Fruit fly (Drosophila melanogaster) whole organism, embryonic: ENCODE data around the gene Vps13D.

ENCODE experiments used
- CG10462 ChIP-seq: fragments of 200-800 bp; sonication (Bioruptor generic); optimal IDR thresholded peaks from 2 replicates; lab custom pipeline; 2016; ENCODE audit warnings: missing biosample characterization, missing genetic modification characterization
- CG12071 ChIP-seq: fragments of 200-800 bp; sonication (Bioruptor generic); optimal IDR thresholded peaks from 3 replicates; lab custom pipeline; 2018; ENCODE audit warnings: missing biosample characterization, mild to moderate bottlenecking, missing genetic modification characterization
- CG12659 ChIP-seq: fragments of 200-800 bp; sonication (Bioruptor generic); optimal IDR thresholded peaks from 3 replicates; lab custom pipeline; 2017; ENCODE audit warnings: mild to moderate bottlenecking, missing biosample characterization, missing genetic modification reagents, missing genetic modification characterization
- CG12744 ChIP-seq: fragments of 200-800 bp; sonication (Bioruptor generic); optimal IDR thresholded peaks from 2 replicates; lab custom pipeline; 2016; ENCODE audit warnings: missing biosample characterization, missing genetic modification characterization
- CG13624 ChIP-seq: fragments of 200-800 bp; sonication (Bioruptor generic); optimal IDR thresholded peaks from 2 replicates; lab custom pipeline; 2016; ENCODE audit warnings: missing biosample characterization, missing genetic modification characterization
- CG1602 ChIP-seq: fragments of 200-800 bp; sonication (Bioruptor generic); optimal IDR thresholded peaks from 3 replicates; lab custom pipeline; 2016; ENCODE audit warnings: missing biosample characterization, missing genetic modification characterization
- CG1603 ChIP-seq: fragments of 200-800 bp; sonication (Bioruptor generic); optimal IDR thresholded peaks from 2 replicates; lab custom pipeline; 2019; ENCODE audit warnings: missing biosample characterization, mild to moderate bottlenecking, missing genetic modification characterization, moderate library complexity
- CG17186 ChIP-seq: fragments of 200-800 bp; sonication (Bioruptor generic); optimal IDR thresholded peaks from 3 replicates; lab custom pipeline; 2017; ENCODE audit warnings: missing biosample characterization, missing genetic modification reagents, missing genetic modification characterization
- CG17829 ChIP-seq: fragments of 200-800 bp; optimal IDR thresholded peaks from 2 replicates; lab custom pipeline; 2019; ENCODE audit warnings: missing biosample characterization, mild to moderate bottlenecking, missing genetic modification characterization, moderate library complexity
- CG2712 ChIP-seq: fragments of 200-800 bp; optimal IDR thresholded peaks from 3 replicates; lab custom pipeline; 2019; ENCODE audit warnings: missing biosample characterization, mild to moderate bottlenecking, missing genetic modification characterization, moderate library complexity
- CG30403 ChIP-seq: fragments of 200-800 bp; sonication (Bioruptor generic); optimal IDR thresholded peaks from 3 replicates; lab custom pipeline; 2016; ENCODE audit warnings: missing biosample characterization, missing genetic modification characterization
- CG30431 ChIP-seq: fragments of 200-800 bp; sonication (Bioruptor generic); optimal IDR thresholded peaks from 2 replicates; lab custom pipeline; 2017; ENCODE audit warnings: missing biosample characterization, missing genetic modification characterization
- CG3163 ChIP-seq: fragments of 200-800 bp; sonication (Bioruptor generic); optimal IDR thresholded peaks from 3 replicates; lab custom pipeline; 2016; ENCODE audit warnings: missing biosample characterization, missing genetic modification characterization
- CG32767 ChIP-seq: fragments of 200-800 bp; sonication (Bioruptor generic); IDR thresholded peaks from 2 replicates; pipeline ENCODE4 v1.3.6; 2022; ENCODE audit warnings: missing biosample characterization, missing genetic modification characterization
- CG3726 ChIP-seq: fragments of 200-800 bp; sonication (Bioruptor generic); IDR thresholded peaks from 3 replicates; pipeline ENCODE4, ENCODE4 v1.3.6; 2022; ENCODE audit warnings: missing biosample characterization, missing genetic modification characterization
- CG4360 ChIP-seq: fragments of 200-800 bp; sonication (Bioruptor generic); IDR thresholded peaks from 2 replicates; pipeline ENCODE4 v1.3.6; 2022; ENCODE audit warnings: missing biosample characterization, missing genetic modification characterization
- CG4424 ChIP-seq: fragments of 200-800 bp; sonication (Bioruptor generic); optimal IDR thresholded peaks from 3 replicates; lab custom pipeline; 2016; ENCODE audit warnings: missing biosample characterization, missing genetic modification characterization
- CG6765 ChIP-seq: fragments of 200-800 bp; sonication (Bioruptor generic); optimal IDR thresholded peaks from 3 replicates; lab custom pipeline; 2017; ENCODE audit warnings: missing biosample characterization, mild to moderate bottlenecking, missing genetic modification characterization
- CG8290 ChIP-seq, 3 experiments: fragments of 200-800 bp; sonication (Bioruptor generic); optimal IDR thresholded peaks; 2 replicates each; lab custom pipeline; 2016 to 2019; ENCODE audit warnings: missing biosample characterization in 3 of 3, missing genetic modification characterization in 3 of 3, mild to moderate bottlenecking in 2 of 3, moderate library complexity in 1 of 3
- CG8388 ChIP-seq: fragments of 200-800 bp; sonication (Bioruptor generic); optimal IDR thresholded peaks from 2 replicates; lab custom pipeline; 2019; ENCODE audit warnings: missing biosample characterization, mild to moderate bottlenecking, missing genetic modification characterization, moderate library complexity
- CG8944 ChIP-seq: fragments of 200-800 bp; sonication (Bioruptor generic); optimal IDR thresholded peaks from 3 replicates; lab custom pipeline; 2016; ENCODE audit warnings: missing biosample characterization, missing genetic modification characterization
- CTCF ChIP-seq: fragments of 200-800 bp; sonication (Bioruptor generic); optimal IDR thresholded peaks from 2 replicates; lab custom pipeline; 2017; ENCODE audit warnings: missing biosample characterization, mild to moderate bottlenecking, missing genetic modification characterization, moderate library complexity
- Chrac-16 ChIP-seq: fragments of 200-800 bp; sonication (Bioruptor generic); optimal IDR thresholded peaks from 3 replicates; lab custom pipeline; 2016; ENCODE audit warnings: missing biosample characterization, missing genetic modification characterization
- H15 ChIP-seq: fragments of 200-800 bp; sonication (Bioruptor generic); IDR thresholded peaks from 3 replicates; pipeline ENCODE4 v1.3.6; 2022; ENCODE audit warnings: missing biosample characterization, missing genetic modification characterization
- HHEX ChIP-seq: fragments of 200-800 bp; sonication (Bioruptor generic); optimal IDR thresholded peaks from 3 replicates; lab custom pipeline; 2017; ENCODE audit warnings: missing biosample characterization, mild to moderate bottlenecking, missing genetic modification characterization, missing genetic modification reagents
- Hr3 ChIP-seq: fragments of 200-800 bp; sonication (Bioruptor generic); optimal IDR thresholded peaks from 3 replicates; lab custom pipeline; 2016; ENCODE audit warnings: missing biosample characterization, missing genetic modification characterization
- Hr78 ChIP-seq, 2 experiments: fragments of 200-800 bp in 1 of 2; fragments of >200 bp in 1 of 2; sonication (Bioruptor generic) in 1 of 2; optimal IDR thresholded peaks; 2 replicates each; lab custom pipeline; 2017 to 2019; ENCODE audit warnings: missing biosample characterization in 2 of 2, missing genetic modification characterization in 2 of 2, mild to moderate bottlenecking in 1 of 2, moderate library complexity in 1 of 2
- Kr ChIP-seq: fragments of 200-800 bp; sonication (Bioruptor generic); optimal IDR thresholded peaks from 2 replicates; lab custom pipeline; 2017; ENCODE audit warnings: missing biosample characterization, mild to moderate bottlenecking, missing genetic modification characterization
- NFAT ChIP-seq: fragments of 200-800 bp; sonication (Bioruptor generic); IDR thresholded peaks from 2 replicates; pipeline ENCODE4 v1.3.6; 2022; ENCODE audit warnings: missing biosample characterization, missing genetic modification characterization
- Rfx ChIP-seq: fragments of 200-800 bp; sonication (Bioruptor generic); IDR thresholded peaks from 2 replicates; pipeline ENCODE4 v1.3.6; 2022; ENCODE audit warnings: missing biosample characterization, missing genetic modification characterization
- Sox102F ChIP-seq: fragments of 200-800 bp; sonication (Bioruptor generic); optimal IDR thresholded peaks from 2 replicates; lab custom pipeline; 2018; ENCODE audit warnings: missing biosample characterization, mild to moderate bottlenecking, missing genetic modification characterization, moderate library complexity
- YL-1 ChIP-seq: fragments of 200-800 bp; sonication (Bioruptor generic); optimal IDR thresholded peaks from 3 replicates; lab custom pipeline; 2017; ENCODE audit warnings: missing biosample characterization, mild to moderate bottlenecking, missing genetic modification characterization
- ash1 ChIP-seq: fragments of 200-800 bp; sonication (Bioruptor generic); optimal IDR thresholded peaks from 2 replicates; lab custom pipeline; 2018; ENCODE audit warnings: missing biosample characterization, mild to moderate bottlenecking, missing genetic modification characterization
- az2 ChIP-seq: fragments of 200-800 bp; sonication (Bioruptor generic); optimal IDR thresholded peaks from 3 replicates; lab custom pipeline; 2016; ENCODE audit warnings: missing biosample characterization, missing genetic modification characterization
- chm ChIP-seq: fragments of 200-800 bp; sonication (Bioruptor generic); IDR thresholded peaks from 2 replicates; pipeline ENCODE4 v1.3.6; 2022; ENCODE audit warnings: missing biosample characterization, missing genetic modification characterization
- en ChIP-seq: fragments of 200-800 bp; sonication (Bioruptor generic); optimal IDR thresholded peaks from 2 replicates; lab custom pipeline; 2016; ENCODE audit warnings: missing biosample characterization, missing genetic modification characterization
- grau ChIP-seq: fragments of 200-800 bp; optimal IDR thresholded peaks from 3 replicates; lab custom pipeline; 2019; ENCODE audit warnings: missing biosample characterization, mild to moderate bottlenecking, missing genetic modification characterization, moderate library complexity
- gsb ChIP-seq: fragments of 200-800 bp; sonication (Bioruptor generic); IDR thresholded peaks from 2 replicates; pipeline ENCODE4 v1.3.6; 2022; ENCODE audit warnings: missing biosample characterization, missing genetic modification characterization
- insv ChIP-seq, 2 experiments: fragments of 200-800 bp; sonication (Bioruptor generic); optimal IDR thresholded peaks; 3 replicates each; lab custom pipeline; 2016 to 2018; ENCODE audit warnings: missing biosample characterization in 2 of 2, missing genetic modification characterization in 2 of 2
- inv ChIP-seq: fragments of 200-800 bp; sonication (Bioruptor generic); IDR thresholded peaks from 2 replicates; pipeline ENCODE4 v1.3.6; 2022; ENCODE audit warnings: missing biosample characterization, missing genetic modification characterization; ENCODE audit not compliant: partially characterized antibody
- lbe ChIP-seq: fragments of 200-800 bp; sonication (Bioruptor generic); optimal IDR thresholded peaks from 2 replicates; lab custom pipeline; 2016; ENCODE audit warnings: missing biosample characterization, mild to moderate bottlenecking, missing genetic modification characterization
- lilli ChIP-seq: fragments of 200-800 bp; sonication (Bioruptor generic); optimal IDR thresholded peaks from 3 replicates; lab custom pipeline; 2016; ENCODE audit warnings: missing biosample characterization, missing genetic modification characterization
- pfk ChIP-seq: fragments of 200-800 bp; sonication (Bioruptor generic); optimal IDR thresholded peaks from 2 replicates; lab custom pipeline; 2018; ENCODE audit warnings: missing biosample characterization, mild to moderate bottlenecking, missing genetic modification characterization, moderate library complexity
- pzg ChIP-seq: fragments of 200-800 bp; sonication (Bioruptor generic); optimal IDR thresholded peaks from 3 replicates; lab custom pipeline; 2018; ENCODE audit warnings: missing biosample characterization, mild to moderate bottlenecking, missing genetic modification characterization, moderate library complexity
- rib ChIP-seq: fragments of 200-800 bp; sonication (Bioruptor generic); IDR thresholded peaks from 2 replicates; pipeline ENCODE4 v1.3.6; 2022; ENCODE audit warnings: missing biosample characterization, missing genetic modification characterization
- run ChIP-seq: fragments of 200-800 bp; sonication (Bioruptor generic); optimal IDR thresholded peaks from 3 replicates; lab custom pipeline; 2018; ENCODE audit warnings: missing biosample characterization, mild to moderate bottlenecking, missing genetic modification characterization
- sima ChIP-seq: fragments of 200-800 bp; sonication (Bioruptor generic); optimal IDR thresholded peaks from 2 replicates; lab custom pipeline; 2016; ENCODE audit warnings: missing biosample characterization, missing genetic modification characterization
- sr ChIP-seq: fragments of 200-800 bp; sonication (Bioruptor generic); IDR thresholded peaks from 3 replicates; pipeline ENCODE4 v1.3.6; 2022; ENCODE audit warnings: missing biosample characterization, missing genetic modification characterization
- tin ChIP-seq: fragments of 200-800 bp; sonication (Bioruptor generic); optimal IDR thresholded peaks from 3 replicates; lab custom pipeline; 2016; ENCODE audit warnings: missing biosample characterization, missing genetic modification characterization
- tup ChIP-seq: fragments of 200-800 bp; sonication (Bioruptor generic); optimal IDR thresholded peaks from 2 replicates; lab custom pipeline; 2016; ENCODE audit warnings: missing biosample characterization, mild to moderate bottlenecking, missing genetic modification characterization, moderate library complexity
- wek ChIP-seq: fragments of 200-800 bp; sonication (Bioruptor generic); optimal IDR thresholded peaks from 3 replicates; lab custom pipeline; 2018; ENCODE audit warnings: missing biosample characterization, mild to moderate bottlenecking, missing genetic modification characterization, moderate library complexity

The Vps13D gene

DNA sequence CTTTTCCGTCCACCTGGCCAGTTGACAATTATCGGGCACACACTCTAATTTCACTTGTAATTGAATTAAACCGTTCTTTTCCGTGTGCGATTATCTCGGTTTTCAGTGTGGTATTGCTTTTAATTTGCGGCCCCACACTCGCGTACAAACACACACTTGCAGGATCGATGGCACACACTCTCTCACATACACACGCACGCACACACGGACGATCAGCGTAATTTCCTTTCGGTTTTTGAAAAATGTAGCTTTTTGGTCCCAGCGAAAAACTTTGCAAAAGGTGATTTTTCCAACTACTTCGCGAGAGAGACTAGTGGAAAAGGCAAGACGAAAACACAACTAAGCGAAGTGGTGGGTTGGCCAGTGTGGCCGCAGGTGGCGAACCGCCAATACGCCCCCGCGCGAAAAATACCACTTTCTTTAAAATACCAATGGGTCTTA, 49.9 kb downstream of the Vps13D start, which contains the start of gene Atg1 (continued):
- TF ChIP-seq tin (GFP tag; lab: Kevin White, UChicago) = no peak
- TF ChIP-seq chm (GFP tag; lab: Robert Waterston, UW) = peak; percentile 66
- TF ChIP-seq pfk (GFP tag; lab: Kevin White, UChicago) = no peak
- TF ChIP-seq CG17829 (tag; lab: Kevin White, UChicago) = peak; percentile 22
- TF ChIP-seq lilli = no peak
- TF ChIP-seq NFAT (GFP tag; lab: Robert Waterston, UW) = peak; percentile 37; the same call in 1 of the 2 replicates
- TF ChIP-seq en (GFP tag; lab: Kevin White, UChicago) = no peak
- peak; percentile 17 for TF ChIP-seq CG8290 (GFP tag; optimal IDR thresholded peaks at IDR 0.05; lab: Kevin White, UChicago)
- TF ChIP-seq CG8290 (tag; optimal IDR thresholded peaks at IDR 0.05; lab: Kevin White, UChicago) = peak in 1 of 2 experiments; percentile 60
- TF ChIP-seq rib (GFP tag; lab: Robert Waterston, UW) = 0 out of 2 replicates have a peak, but pooled peaks have one; percentile 20
- peak; percentile 22 for TF ChIP-seq CG12071 (GFP tag; lab: Kevin White, UChicago)
- peak; percentile 36 for TF ChIP-seq CG2712 (tag; lab: Kevin White, UChicago)
- no peak for TF ChIP-seq CG32767 (GFP tag; lab: Robert Waterston, UW)
- TF ChIP-seq CG8944 (GFP tag; lab: Kevin White, UChicago) = no peak
- no peak for TF ChIP-seq Kr (GFP tag; lab: Kevin White, UChicago)
- TF ChIP-seq ash1 (GFP tag; lab: Kevin White, UChicago) = peak; percentile 19
- TF ChIP-seq wek (GFP tag; lab: Kevin White, UChicago) = peak; percentile 19
- no peak for TF ChIP-seq CG30431 (GFP tag; lab: Kevin White, UChicago)
- no peak for TF ChIP-seq CG4360
- TF ChIP-seq Sox102F (GFP tag; lab: Kevin White, UChicago) = no peak
- TF ChIP-seq grau (tag; lab: Kevin White, UChicago) = no peak
- TF ChIP-seq Hr78 (GFP tag; optimal IDR thresholded peaks at IDR 0.05; lab: Kevin White, UChicago) = no peak
- no peak for TF ChIP-seq CG6765 (GFP tag; lab: Kevin White, UChicago)
- peak; percentile 62 for TF ChIP-seq pzg (GFP tag; lab: Kevin White, UChicago)
- peak; percentile 3 for TF ChIP-seq YL-1 (GFP tag; lab: Kevin White, UChicago)
- TF ChIP-seq Rfx (GFP tag; lab: Robert Waterston, UW) = peak; percentile 48; the same call in 1 of the 2 replicates
- TF ChIP-seq run (tag; lab: Kevin White, UChicago) = no peak
- TF ChIP-seq CG3163 = peak; percentile 39
- no peak for TF ChIP-seq CTCF (GFP tag; lab: Kevin White, UChicago)
- TF ChIP-seq H15 (GFP tag; lab: Robert Waterston, UW) = no peak
- no peak for TF ChIP-seq CG8388 (GFP tag; lab: Kevin White, UChicago)
- no peak for TF ChIP-seq inv (GFP tag; lab: Robert Waterston, UW)
- peak in 1 of 2 experiments; percentile 19 for TF ChIP-seq insv (GFP tag; optimal IDR thresholded peaks at IDR 0.05; lab: Kevin White, UChicago)
- TF ChIP-seq CG12659 (GFP tag; lab: Kevin White, UChicago) = peak; percentile 43
- TF ChIP-seq Chrac-16 (GFP tag; lab: Kevin White, UChicago) = no peak
- TF ChIP-seq CG1603 = peak; percentile 23
- TF ChIP-seq CG4424 (GFP tag; lab: Kevin White, UChicago) = no peak
- TF ChIP-seq az2 (GFP tag; lab: Kevin White, UChicago) = no peak
- TF ChIP-seq CG3726 (GFP tag; lab: Robert Waterston, UW) = no peak
- peak; percentile 12 for TF ChIP-seq HHEX (GFP tag; lab: Kevin White, UChicago)
- TF ChIP-seq CG12744 (GFP tag; lab: Kevin White, UChicago) = no peak
- no peak for TF ChIP-seq CG30403
- TF ChIP-seq CG17186 (GFP tag; lab: Kevin White, UChicago) = no peak
- no peak for TF ChIP-seq CG1602 (GFP tag; lab: Kevin White, UChicago)
- no peak for TF ChIP-seq CG13624 (GFP tag; lab: Kevin White, UChicago)
- no peak for TF ChIP-seq lbe (GFP tag; lab: Kevin White, UChicago)
- TF ChIP-seq tup = no peak
- no peak for TF ChIP-seq Hr3 (GFP tag; lab: Kevin White, UChicago)
- TF ChIP-seq sr (GFP tag; lab: Robert Waterston, UW) = peak; percentile 88
- no peak for TF ChIP-seq sima (GFP tag; lab: Kevin White, UChicago)
- no peak for TF ChIP-seq CG10462 (GFP tag; lab: Kevin White, UChicago)
- no peak for TF ChIP-seq gsb (GFP tag; lab: Robert Waterston, UW)
